Worm (Caenorhabditis elegans) whole organism, L4 larva: Measurements from ENCODE around the gene C51E3.10.

Experiments used
- aly-2 ChIP-seq: sonication (generic microtip); optimal IDR thresholded peaks from 2 replicates; lab custom pipeline; 2018; ENCODE audit warnings: missing biosample characterization, missing genetic modification characterization
- arid-1 ChIP-seq: fragments of 200-800 bp; sonication (Bioruptor generic); conservative IDR thresholded peaks from 2 replicates; pipeline ENCODE4 v1.3.6; 2022; ENCODE audit warnings: missing genetic modification reagents, missing genetic modification characterization, missing compliant biosample characterization
- ceh-32 ChIP-seq: sonication (generic microtip); optimal IDR thresholded peaks from 2 replicates; lab custom pipeline; 2016; ENCODE audit warnings: mild to moderate bottlenecking, missing genetic modification characterization, missing compliant biosample characterization; ENCODE audit not compliant: poor library complexity
- hlh-30 ChIP-seq: sonication (generic microtip); optimal IDR thresholded peaks from 2 replicates; lab custom pipeline; 2017; ENCODE audit warnings: antibody characterized with exemption, mild to moderate bottlenecking, missing genetic modification characterization, missing compliant biosample characterization; ENCODE audit not compliant: insufficient read depth
- lin-1 ChIP-seq: fragments of 200-800 bp; sonication (Bioruptor generic); IDR thresholded peaks from 2 replicates; pipeline ENCODE4 v1.3.6; 2022; ENCODE audit warnings: missing genetic modification reagents, missing genetic modification characterization, missing compliant biosample characterization
- lin-29 ChIP-seq: fragments of 200-800 bp; sonication (Bioruptor generic); IDR thresholded peaks from 2 replicates; pipeline ENCODE4 v1.3.6; 2022; ENCODE audit warnings: missing genetic modification reagents, missing genetic modification characterization, missing compliant biosample characterization
- mdt-29 ChIP-seq: fragments of 200-800 bp; sonication (Bioruptor generic); IDR thresholded peaks from 2 replicates; pipeline ENCODE4 v1.3.6; 2022; ENCODE audit warnings: missing genetic modification reagents, missing genetic modification characterization, missing compliant biosample characterization
- nhr-11 ChIP-seq: fragments of 150-350 bp; optimal IDR thresholded peaks from 2 replicates; lab custom pipeline; 2014; ENCODE audit warnings: missing biosample characterization, missing genetic modification characterization
- nhr-237 ChIP-seq: sonication (generic microtip); optimal IDR thresholded peaks from 2 replicates; lab custom pipeline; 2017; ENCODE audit warnings: missing biosample characterization, missing genetic modification characterization
- nhr-25 ChIP-seq: sonication (generic microtip); optimal IDR thresholded peaks from 2 replicates; lab custom pipeline; 2017; ENCODE audit warnings: missing genetic modification characterization, mild to moderate bottlenecking, missing compliant biosample characterization, antibody characterized with exemption, moderate library complexity, borderline replicate concordance; ENCODE audit not compliant: insufficient read depth
- nhr-28 ChIP-seq: fragments of 150-350 bp; optimal IDR thresholded peaks from 2 replicates; lab custom pipeline; 2014; ENCODE audit warnings: missing biosample characterization, missing genetic modification characterization
- set-16 ChIP-seq: fragments of 200-800 bp; sonication (Bioruptor generic); IDR thresholded peaks from 2 replicates; pipeline ENCODE4 v1.3.6; 2022; ENCODE audit warnings: missing genetic modification reagents, missing genetic modification characterization, missing compliant biosample characterization
- zip-11 ChIP-seq: fragments of 200-800 bp; sonication (Bioruptor generic); IDR thresholded peaks from 2 replicates; pipeline ENCODE4 v1.3.6; 2022; ENCODE audit warnings: missing genetic modification characterization, missing compliant biosample characterization

DNA sequence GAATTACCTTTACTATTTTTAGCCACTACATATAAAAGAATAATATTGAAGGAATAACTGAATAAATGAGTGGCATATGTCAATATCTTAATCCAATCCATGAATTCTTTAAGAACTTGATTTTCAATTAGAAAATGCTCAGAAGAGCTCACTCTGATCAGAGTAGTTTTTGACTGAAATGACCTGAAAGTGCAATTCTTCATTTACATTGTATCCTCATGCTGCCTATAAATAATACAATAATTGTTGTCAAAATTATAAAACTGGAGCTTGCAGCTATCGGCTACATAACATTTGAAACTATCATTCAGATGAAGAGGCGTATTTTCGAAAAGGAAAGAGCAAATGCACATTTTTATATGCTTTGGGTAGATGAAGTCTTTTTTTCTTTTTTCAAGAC is 38.3 kb downstream of the C51E3.10 start, which contains the start of gene srxa-19:
- no peak for TF ChIP-seq ceh-32
- TF ChIP-seq nhr-11 (tag; lab: Kevin White, UChicago) = no peak
- TF ChIP-seq nhr-28 (tag; lab: Kevin White, UChicago) = no peak
- TF ChIP-seq lin-1 = no peak
- no peak for TF ChIP-seq aly-2 (tag; lab: Kevin White, UChicago)
- TF ChIP-seq arid-1 (GFP tag; lab: Robert Waterston, UW) = no peak
- no peak for TF ChIP-seq mdt-29 (GFP tag; lab: Robert Waterston, UW)
- TF ChIP-seq set-16 = no peak
- TF ChIP-seq hlh-30 (tag; lab: Kevin White, UChicago) = no peak
- TF ChIP-seq nhr-237 (tag; lab: Kevin White, UChicago) = no peak
- TF ChIP-seq nhr-25 (tag; lab: Kevin White, UChicago) = no peak
- no peak for TF ChIP-seq zip-11
- TF ChIP-seq lin-29 = no peak
